Worm (Caenorhabditis elegans): ENCODE measurements around the gene ltd-1.

ce11 chrII:8127794-8128193, 35.2 kb upstream of the ltd-1 start:
- TF ChIP-seq pes-1 (GFP tag; IDR thresholded peaks at IDR 0.05): no peak
- TF ChIP-seq tbx-37 (GFP tag; conservative IDR thresholded peaks at IDR 0.05): no peak
- TF ChIP-seq ama-1 (optimal IDR thresholded peaks at IDR 0.05): no peak
- no peak for TF ChIP-seq ceh-13 (GFP tag; optimal IDR thresholded peaks at IDR 0.05)
- no peak for TF ChIP-seq B0310.2 (tag; optimal IDR thresholded peaks at IDR 0.05)
- no peak for TF ChIP-seq flt-1 (GFP tag; IDR thresholded peaks at IDR 0.05)
- TF ChIP-seq F13C5.2 (tag; optimal IDR thresholded peaks at IDR 0.05): no peak
- no peak for TF ChIP-seq hnd-1 (tag; optimal IDR thresholded peaks at IDR 0.05)
- no peak for TF ChIP-seq tra-4 (tag; optimal IDR thresholded peaks at IDR 0.05)
- TF ChIP-seq hmg-4 (GFP tag; optimal IDR thresholded peaks at IDR 0.05): no peak
- no peak for TF ChIP-seq ceh-36 (tag; optimal IDR thresholded peaks at IDR 0.05)
